Worm (Caenorhabditis elegans): ENCODE data around the gene F22E12.1.

The F22E12.1 gene

DNA sequence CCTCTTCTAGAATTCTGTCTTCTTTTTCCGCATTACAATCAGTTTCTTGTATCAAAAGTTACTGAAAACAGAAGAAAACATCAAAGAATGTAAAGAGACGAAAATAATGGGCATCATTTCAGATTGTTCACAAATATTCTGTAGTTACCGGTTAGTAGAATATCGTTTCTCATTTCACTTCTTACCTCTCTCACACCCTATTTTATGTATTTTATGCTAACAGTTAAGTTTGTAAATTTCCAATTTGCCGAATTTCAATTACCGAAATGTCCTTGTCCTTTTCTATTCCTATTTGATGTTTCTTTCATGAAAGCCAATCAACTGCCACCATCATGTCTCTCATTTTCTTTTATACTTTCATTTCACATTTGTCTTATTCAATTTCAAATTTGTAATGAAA, 33.6 kb downstream of the F22E12.1 start:
- TF ChIP-seq nhr-76 (tag; optimal IDR thresholded peaks at IDR 0.05) (no peak), nhr-11 (tag; optimal IDR thresholded peaks at IDR 0.05) (no peak), nhr-85 (tag) (peak; percentile 64)

DNA sequence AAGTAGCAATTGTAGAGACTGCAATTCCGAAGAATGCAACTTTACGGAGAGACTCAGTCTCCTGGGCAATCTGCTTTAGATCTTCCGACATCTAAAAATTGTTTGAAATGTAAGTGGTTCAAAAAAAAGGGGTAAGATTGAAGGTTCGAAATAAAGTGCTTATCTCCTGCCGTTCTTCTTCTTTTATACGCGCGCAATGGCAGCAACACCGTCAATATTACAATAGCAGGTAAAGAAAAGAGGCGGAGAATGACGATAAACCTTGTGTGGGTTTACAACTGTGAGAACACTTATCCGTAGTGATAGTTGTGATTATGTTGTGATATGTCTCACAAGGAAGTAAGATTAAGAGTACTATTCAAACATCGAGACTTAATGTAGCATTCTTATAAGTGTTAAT, 35.3 kb downstream of the F22E12.1 start, which contains the start of gene col-13:
Gene col-13, minus strand, starts transcription at position 101 of the 400 bp plus-strand sequence.
- TF ChIP-seq snpc-4 (tag; optimal IDR thresholded peaks at IDR 0.05) (no peak), vab-15 (tag; optimal IDR thresholded peaks at IDR 0.05) (no peak), skn-1 (tag; optimal IDR thresholded peaks at IDR 0.05) (no peak), hlh-4 (tag; optimal IDR thresholded peaks at IDR 0.05) (no peak), irx-1 (tag; optimal IDR thresholded peaks at IDR 0.05) (no peak), ets-5 (GFP tag; IDR thresholded peaks at IDR 0.05) (no peak), Y116A8C.19 (tag; optimal IDR thresholded peaks at IDR 0.05; ENCODE audit: borderline replicate concordance) (no peak), efl-3 (GFP tag; optimal IDR thresholded peaks at IDR 0.05) (no peak), unc-30 (tag; optimal IDR thresholded peaks at IDR 0.05) (no peak), C04F5.9 (tag; optimal IDR thresholded peaks at IDR 0.05) (no peak), ceh-63 (GFP tag; optimal IDR thresholded peaks at IDR 0.05) (no peak), F16B12.6 (tag; optimal IDR thresholded peaks at IDR 0.05) (no peak)

DNA sequence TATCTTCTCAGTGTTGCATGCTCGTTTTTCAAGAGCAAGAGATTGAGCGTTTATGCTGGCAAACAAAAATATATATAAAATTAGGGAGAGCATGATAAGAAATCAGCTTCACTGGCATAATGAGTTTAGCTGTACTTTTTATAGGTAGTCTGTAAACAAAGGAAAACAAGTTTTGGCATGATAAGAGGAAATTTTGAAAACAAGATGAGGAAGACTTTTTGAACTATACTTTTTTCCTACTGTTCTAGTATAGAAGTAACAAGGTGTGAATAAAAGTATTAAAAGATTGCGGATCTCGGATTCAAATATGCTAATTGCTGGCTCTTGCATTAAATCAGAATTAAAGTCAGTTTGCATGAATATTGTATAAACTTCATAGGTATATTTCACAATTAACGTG, 38.2 kb downstream of the F22E12.1 start, which contains the start of gene F15H10.5:
Gene F15H10.5, minus strand, starts transcription at position 101 of the 400 bp plus-strand sequence.
- TF ChIP-seq pag-3 (tag; optimal IDR thresholded peaks at IDR 0.05; ENCODE audit: borderline replicate concordance, insufficient read depth) (no peak), aha-1 (tag; optimal IDR thresholded peaks at IDR 0.05) (no peak), nhr-90 (tag; optimal IDR thresholded peaks at IDR 0.05; ENCODE audit: poor library complexity) (no peak), alr-1 (tag; optimal IDR thresholded peaks at IDR 0.05; ENCODE audit: borderline replicate concordance) (no peak), blmp-1 (tag; optimal IDR thresholded peaks at IDR 0.05) (no peak)

DNA sequence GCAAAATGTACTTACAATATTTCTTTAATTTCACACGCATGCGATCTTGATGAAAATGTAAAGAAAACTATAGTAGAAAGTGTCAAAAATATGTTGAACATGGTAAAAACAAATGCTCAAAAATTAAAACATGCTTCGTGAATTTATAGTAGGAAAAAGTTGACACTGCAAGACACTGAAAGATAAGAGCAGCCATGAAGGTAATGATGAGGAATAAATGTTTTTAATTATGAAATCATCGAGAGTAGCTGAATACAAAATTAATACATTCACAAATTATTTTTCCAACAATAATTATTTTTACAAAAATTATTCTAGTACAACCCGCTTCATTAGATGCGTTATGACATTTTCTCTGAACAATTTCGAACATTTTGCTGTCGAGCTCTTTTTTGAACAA, 40.2 kb downstream of the F22E12.1 start, which contains the start of gene F15H10.10:
Gene F15H10.10, minus strand, starts transcription at position 101 of the 400 bp plus-strand sequence.
- TF ChIP-seq nhr-76 (tag; optimal IDR thresholded peaks at IDR 0.05), result no peak
- no peak for TF ChIP-seq tbx-2 (tag; optimal IDR thresholded peaks at IDR 0.05)
- no peak for TF ChIP-seq nhr-11 (tag; optimal IDR thresholded peaks at IDR 0.05)
- TF ChIP-seq isw-1 (GFP tag; IDR thresholded peaks at IDR 0.05), result no peak
- no peak for TF ChIP-seq lin-39 (tag; optimal IDR thresholded peaks at IDR 0.05)
- TF ChIP-seq hpl-2 (GFP tag; optimal IDR thresholded peaks at IDR 0.05), result no peak
- no peak for TF ChIP-seq fkh-4 (tag; optimal IDR thresholded peaks at IDR 0.05; ENCODE audit: borderline replicate concordance)
- no peak for TF ChIP-seq ets-5 (GFP tag; IDR thresholded peaks at IDR 0.05)
- no peak for TF ChIP-seq ceh-63 (GFP tag; optimal IDR thresholded peaks at IDR 0.05)
- TF ChIP-seq irx-1 (tag; optimal IDR thresholded peaks at IDR 0.05), result no peak
- no peak for TF ChIP-seq hlh-17 (GFP tag; optimal IDR thresholded peaks at IDR 0.05; ENCODE audit: borderline replicate concordance)
- no peak for TF ChIP-seq blmp-1 (tag; optimal IDR thresholded peaks at IDR 0.05)
- no peak for TF ChIP-seq lin-13 (GFP tag; optimal IDR thresholded peaks at IDR 0.05)
- TF ChIP-seq vab-15 (tag; optimal IDR thresholded peaks at IDR 0.05), result no peak

DNA sequence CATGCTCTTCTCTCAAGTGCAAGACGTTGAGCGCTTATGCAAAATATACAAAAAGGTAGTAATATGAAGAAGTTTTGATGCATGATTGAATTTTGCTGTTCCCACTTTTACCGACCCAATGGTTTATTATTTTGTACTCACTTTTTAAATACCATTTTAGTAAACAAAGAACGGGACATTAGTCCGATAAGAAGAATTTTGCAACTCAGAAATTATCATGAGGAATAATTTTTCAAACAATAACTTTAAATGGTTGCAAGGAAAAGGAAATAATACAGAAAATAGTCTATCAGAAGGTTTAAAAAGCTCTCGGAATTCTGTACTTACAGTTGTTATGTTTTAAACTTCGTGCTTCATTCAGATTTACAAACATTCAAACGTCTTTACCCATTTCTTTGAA, 42.5 kb downstream of the F22E12.1 start, which contains the start of gene F15H10.9:
Gene F15H10.9, minus strand, starts transcription at position 101 of the 400 bp plus-strand sequence.
- TF ChIP-seq sptf-1 (tag; optimal IDR thresholded peaks at IDR 0.05) (no peak), C34B4.2 (tag; optimal IDR thresholded peaks at IDR 0.05) (no peak), skn-1 (tag; optimal IDR thresholded peaks at IDR 0.05) (no peak), hpl-2 (GFP tag; optimal IDR thresholded peaks at IDR 0.05) (no peak), unc-86 (tag; optimal IDR thresholded peaks at IDR 0.05) (no peak), jun-1 (tag; optimal IDR thresholded peaks at IDR 0.05) (no peak), C16A3.4 (tag; optimal IDR thresholded peaks at IDR 0.05) (no peak), unc-130 (tag; optimal IDR thresholded peaks at IDR 0.05) (no peak)
